Worm (Caenorhabditis elegans): ENCODE data around the gene C07D8.5.
A peak's percentile ranks its signal among the peaks of the same experiment; 100 is the strongest.

The C07D8.5 gene

DNA sequence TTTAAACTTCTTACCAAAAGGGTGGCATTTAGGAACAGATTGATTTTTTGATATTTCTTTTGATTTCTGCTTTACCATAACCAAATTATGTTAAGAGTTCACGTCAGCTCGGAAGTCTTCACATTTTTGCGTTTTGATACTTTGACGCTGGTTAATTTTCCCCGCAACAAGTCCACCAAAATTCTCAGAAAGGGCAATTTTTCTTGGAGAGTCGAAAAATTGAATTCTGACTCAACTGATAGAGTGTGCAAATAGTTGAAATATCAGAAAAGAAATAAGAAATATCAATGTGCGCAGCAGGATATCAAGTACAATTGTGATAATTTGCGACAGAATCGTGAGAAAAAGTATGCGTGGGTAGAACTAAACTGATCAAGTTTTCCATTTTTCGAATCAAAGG, 25.9 kb downstream of the C07D8.5 start:
- TF ChIP-seq ama-1 (optimal IDR thresholded peaks at IDR 0.05) = no peak
- TF ChIP-seq nhr-76 (tag; optimal IDR thresholded peaks at IDR 0.05) = no peak
- no peak for TF ChIP-seq nhr-237 (tag; optimal IDR thresholded peaks at IDR 0.05)
- TF ChIP-seq fos-1 (tag; optimal IDR thresholded peaks at IDR 0.05) = no peak
- no peak for TF ChIP-seq jun-1 (tag; optimal IDR thresholded peaks at IDR 0.05)
- no peak for TF ChIP-seq nfya-1 (tag; optimal IDR thresholded peaks at IDR 0.05; ENCODE audit: insufficient read depth)
- no peak for TF ChIP-seq zag-1 (tag; optimal IDR thresholded peaks at IDR 0.05)
- TF ChIP-seq lin-15B (tag; optimal IDR thresholded peaks at IDR 0.05) = no peak
- TF ChIP-seq skn-1 (tag; optimal IDR thresholded peaks at IDR 0.05) = no peak
- TF ChIP-seq daf-12 (tag; optimal IDR thresholded peaks at IDR 0.05) = no peak
- no peak for TF ChIP-seq unc-39 (tag; optimal IDR thresholded peaks at IDR 0.05)
- no peak for TF ChIP-seq egl-5 (tag; optimal IDR thresholded peaks at IDR 0.05)
- TF ChIP-seq tbx-2 (tag; optimal IDR thresholded peaks at IDR 0.05) = no peak
- no peak for TF ChIP-seq ceh-28 (tag; optimal IDR thresholded peaks at IDR 0.05)
- no peak for TF ChIP-seq elt-1 (tag; optimal IDR thresholded peaks at IDR 0.05)
- TF ChIP-seq nhr-25 (tag; optimal IDR thresholded peaks at IDR 0.05) = no peak
- no peak for TF ChIP-seq ztf-4 (tag; optimal IDR thresholded peaks at IDR 0.05)
- no peak for TF ChIP-seq pha-4 (tag; optimal IDR thresholded peaks at IDR 0.05)

DNA sequence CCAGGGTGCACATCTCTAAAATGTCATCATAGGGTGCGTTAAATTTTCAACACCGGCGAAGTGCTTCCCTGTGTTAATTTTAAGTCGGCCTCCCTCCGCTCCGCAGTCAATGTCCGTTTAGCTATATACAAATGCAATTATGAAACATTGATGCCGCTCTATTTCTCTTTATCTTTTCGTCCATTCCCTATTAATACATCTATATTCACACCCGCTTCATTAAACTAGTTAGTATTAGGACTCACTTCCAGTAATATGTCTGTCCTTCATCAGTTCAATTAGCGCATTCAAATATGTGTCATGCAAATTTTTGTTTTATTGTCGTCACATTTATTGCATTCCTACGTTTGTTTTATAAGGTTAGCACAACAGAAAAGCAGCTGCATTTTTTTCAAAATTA, 28.1 kb downstream of the C07D8.5 start:
- no peak for TF ChIP-seq jun-1 (tag; optimal IDR thresholded peaks at IDR 0.05)
- TF ChIP-seq ama-1 (optimal IDR thresholded peaks at IDR 0.05) = no peak
- TF ChIP-seq lsy-12 (tag; optimal IDR thresholded peaks at IDR 0.05) = no peak
- TF ChIP-seq nhr-28 (tag; optimal IDR thresholded peaks at IDR 0.05) = no peak
- no peak for TF ChIP-seq skn-1 (tag; optimal IDR thresholded peaks at IDR 0.05)
- no peak for TF ChIP-seq unc-62 (GFP tag; optimal IDR thresholded peaks at IDR 0.05)
- no peak for TF ChIP-seq hmg-11 (tag; optimal IDR thresholded peaks at IDR 0.05)
- no peak for TF ChIP-seq R02D3.7 (tag; optimal IDR thresholded peaks at IDR 0.05)
- TF ChIP-seq lin-39 (tag; optimal IDR thresholded peaks at IDR 0.05) = no peak
- TF ChIP-seq ceh-9 (tag; optimal IDR thresholded peaks at IDR 0.05) = no peak
- TF ChIP-seq nhr-43 (tag; optimal IDR thresholded peaks at IDR 0.05; ENCODE audit: poor library complexity, severe bottlenecking) = no peak
- no peak for TF ChIP-seq ztf-11 (tag; optimal IDR thresholded peaks at IDR 0.05)
- no peak for TF ChIP-seq nhr-11 (tag; optimal IDR thresholded peaks at IDR 0.05)

DNA sequence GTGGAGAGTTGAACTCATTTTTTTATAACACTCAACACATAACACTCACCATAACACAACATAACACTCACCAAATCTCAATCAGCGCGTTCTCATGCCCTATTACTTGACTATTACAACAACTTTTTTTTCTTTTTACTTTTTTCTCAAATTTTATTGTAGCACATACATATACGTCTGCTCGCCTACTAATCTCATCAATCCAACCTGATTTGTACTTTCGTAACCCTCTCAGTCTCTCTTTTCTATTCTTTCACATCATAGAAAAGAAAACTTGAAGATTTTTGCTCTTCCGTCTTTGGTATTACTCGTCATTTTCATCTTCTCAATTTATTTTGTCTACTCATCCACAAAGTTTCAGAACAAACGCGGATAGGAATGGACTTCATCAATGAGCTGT, 33.1 kb downstream of the C07D8.5 start, which contains the start of gene npr-8:
TSS of gene npr-8 (plus strand) at position 362 of the 400 bp plus-strand sequence.
- TF ChIP-seq nhr-237 (tag; optimal IDR thresholded peaks at IDR 0.05) = no peak
- peak; percentile 37 for TF ChIP-seq fkh-10 (GFP tag; optimal IDR thresholded peaks at IDR 0.05)
- no peak for TF ChIP-seq ceh-16 (tag; optimal IDR thresholded peaks at IDR 0.05)

DNA sequence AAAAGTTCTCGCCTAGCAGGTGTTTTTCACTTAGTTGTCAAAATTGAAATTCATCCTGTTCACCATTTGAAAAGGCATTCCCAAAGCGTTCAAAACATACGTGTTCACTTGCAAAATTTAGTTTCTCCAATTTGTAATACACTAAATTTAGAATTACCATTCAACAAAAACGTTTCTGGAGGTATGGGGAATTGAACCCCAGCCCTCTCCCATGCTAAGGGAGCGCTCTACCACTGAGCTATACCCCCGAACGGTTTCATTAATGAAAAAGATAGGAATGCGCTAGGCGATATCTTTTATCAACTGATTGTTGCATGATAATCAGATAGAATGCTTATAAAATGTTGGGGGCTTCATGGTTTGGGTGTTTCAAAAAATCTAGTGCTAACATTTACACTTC, 34.8 kb downstream of the C07D8.5 start:
- TF ChIP-seq unc-39 (tag; optimal IDR thresholded peaks at IDR 0.05) (no peak), nhr-43 (tag; optimal IDR thresholded peaks at IDR 0.05; ENCODE audit: poor library complexity, severe bottlenecking) (peak; percentile 11)

DNA sequence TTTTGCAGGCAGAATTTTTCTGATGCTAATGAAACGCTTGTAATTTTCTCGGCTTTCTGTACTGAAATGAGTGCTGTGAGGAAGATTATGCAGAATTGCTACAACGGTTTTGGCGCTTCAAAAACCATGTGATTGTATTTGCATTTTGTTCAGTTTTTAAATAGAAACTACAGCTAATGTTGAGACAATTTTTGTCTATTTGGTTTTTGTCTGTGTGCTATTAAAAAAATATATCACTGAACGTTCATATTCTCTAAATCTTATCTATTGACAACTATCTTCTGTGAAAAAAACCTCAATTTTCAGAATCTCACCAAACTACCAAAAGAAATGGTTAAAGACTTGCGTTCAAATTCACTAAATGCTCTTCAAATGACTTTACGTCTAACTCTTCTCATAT, 46.4 kb downstream of the C07D8.5 start, which contains the start of gene C10A4.6:
TSS of gene C10A4.6 (plus strand) at position 301 of the 400 bp plus-strand sequence.
- TF ChIP-seq lsy-12 (tag; optimal IDR thresholded peaks at IDR 0.05) = no peak
- TF ChIP-seq fos-1 (tag; optimal IDR thresholded peaks at IDR 0.05) = no peak
- no peak for TF ChIP-seq nhr-237 (tag; optimal IDR thresholded peaks at IDR 0.05)
- TF ChIP-seq nhr-67 (tag; optimal IDR thresholded peaks at IDR 0.05) = no peak
- no peak for TF ChIP-seq ztf-11 (tag; optimal IDR thresholded peaks at IDR 0.05)
- no peak for TF ChIP-seq nhr-76 (tag; optimal IDR thresholded peaks at IDR 0.05)
- TF ChIP-seq ama-1 (optimal IDR thresholded peaks at IDR 0.05) = no peak
- no peak for TF ChIP-seq lin-39 (tag; optimal IDR thresholded peaks at IDR 0.05)
- TF ChIP-seq nhr-23 (tag; optimal IDR thresholded peaks at IDR 0.05) = no peak

DNA sequence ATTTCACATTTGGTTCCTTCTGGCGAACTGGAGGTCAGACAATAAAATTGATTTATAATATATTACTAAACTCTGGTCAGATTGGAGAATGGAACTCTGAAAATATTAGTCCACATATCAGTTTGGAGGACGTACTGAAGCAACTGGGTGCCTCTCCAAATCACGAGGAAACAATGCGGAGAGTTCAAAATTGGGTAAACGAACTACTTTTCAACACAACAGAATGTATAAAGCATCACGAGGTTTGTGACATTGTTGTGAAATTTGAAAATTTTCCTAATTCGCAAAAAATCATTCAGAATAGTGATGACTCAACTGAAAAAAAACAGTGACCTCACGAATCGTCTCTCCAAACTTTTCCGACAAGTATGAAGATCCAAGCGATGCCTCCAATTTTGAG, 49.3 kb downstream of the C07D8.5 start, which contains the start of gene gad-2:
TSS of gene gad-2 (plus strand) at position 301 of the 400 bp plus-strand sequence.
- TF ChIP-seq egl-27 (tag; optimal IDR thresholded peaks at IDR 0.05) (no peak), nhr-77 (tag; optimal IDR thresholded peaks at IDR 0.05) (no peak), sea-2 (GFP tag; optimal IDR thresholded peaks at IDR 0.05) (no peak), ama-1 (optimal IDR thresholded peaks at IDR 0.05) (no peak), lin-15B (tag; optimal IDR thresholded peaks at IDR 0.05) (no peak), pha-4 (tag; optimal IDR thresholded peaks at IDR 0.05) (no peak), aly-2 (tag; optimal IDR thresholded peaks at IDR 0.05) (no peak), nhr-67 (tag; optimal IDR thresholded peaks at IDR 0.05) (no peak), ceh-16 (tag; optimal IDR thresholded peaks at IDR 0.05) (no peak), elt-3 (tag; optimal IDR thresholded peaks at IDR 0.05) (no peak), zag-1 (tag; optimal IDR thresholded peaks at IDR 0.05) (no peak), eor-1 (tag; optimal IDR thresholded peaks at IDR 0.05) (no peak), tbx-2 (tag; optimal IDR thresholded peaks at IDR 0.05) (no peak), egl-5 (tag; optimal IDR thresholded peaks at IDR 0.05) (no peak), lin-39 (tag; optimal IDR thresholded peaks at IDR 0.05) (no peak)

All from whole organism, L3 larva.